Worm (Caenorhabditis elegans): ENCODE measurements around the gene msd-2.

DNA sequence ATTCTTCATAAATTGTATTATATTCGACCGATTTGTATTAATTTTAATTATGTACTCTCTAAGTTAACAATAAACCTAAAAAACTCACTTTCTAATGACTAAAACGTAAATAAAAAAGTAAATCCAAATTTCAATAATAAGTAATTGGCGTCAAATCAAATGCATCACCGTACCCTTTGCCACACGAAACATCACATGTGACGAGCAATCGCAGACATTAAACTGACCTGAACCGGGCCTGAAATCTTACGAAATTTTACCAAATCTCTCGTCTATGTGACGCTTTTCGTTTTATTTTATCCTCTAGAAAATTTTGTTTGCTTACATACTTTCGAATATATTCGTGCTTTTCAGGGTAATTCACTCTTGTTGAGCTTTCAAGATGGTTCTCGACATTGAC lies 25.5 kb upstream of the msd-2 start, which contains the start of the genes C47E12.2 and sars-1:
- TF ChIP-seq ces-1 (GFP tag; optimal IDR thresholded peaks at IDR 0.05) (no peak), sox-4 (tag; optimal IDR thresholded peaks at IDR 0.05) (no peak), nhr-12 (tag; optimal IDR thresholded peaks at IDR 0.05) (no peak), lin-13 (GFP tag; optimal IDR thresholded peaks at IDR 0.05) (no peak), aly-2 (tag; optimal IDR thresholded peaks at IDR 0.05) (no peak), nhr-71 (tag; optimal IDR thresholded peaks at IDR 0.05) (peak; percentile 9)

Measured in whole organism, L1 larva.